Fruit fly (Drosophila melanogaster) whole organism, adult: Measurements from ENCODE around the gene firl.

ENCODE experiments used
- CG11617 ChIP-seq: fragments of 200-800 bp; sonication (Bioruptor generic); optimal IDR thresholded peaks from 2 replicates; lab custom pipeline; 2017; ENCODE audit warnings: mild to moderate bottlenecking, missing biosample characterization, missing genetic modification reagents, missing genetic modification characterization
- CG12768 ChIP-seq: fragments of 200-800 bp; sonication (Bioruptor generic); optimal IDR thresholded peaks from 2 replicates; lab custom pipeline; 2017; ENCODE audit warnings: missing biosample characterization, missing genetic modification characterization, mild to moderate bottlenecking, moderate library complexity, missing genetic modification reagents
- CG14711 ChIP-seq: fragments of 200-800 bp; sonication (Bioruptor generic); optimal IDR thresholded peaks from 2 replicates; lab custom pipeline; 2018; ENCODE audit warnings: missing biosample characterization, mild to moderate bottlenecking, missing genetic modification characterization, moderate library complexity
- CG1620 ChIP-seq: fragments of 200-800 bp; sonication (Bioruptor generic); optimal IDR thresholded peaks from 2 replicates; lab custom pipeline; 2016; ENCODE audit warnings: missing biosample characterization, missing genetic modification characterization
- CG33017 ChIP-seq: fragments of 200-800 bp; sonication (Bioruptor generic); optimal IDR thresholded peaks from 2 replicates; lab custom pipeline; 2018; ENCODE audit warnings: missing biosample characterization, mild to moderate bottlenecking, missing genetic modification characterization, moderate library complexity
- CG5204 ChIP-seq: fragments of 200-800 bp; sonication (Bioruptor generic); optimal IDR thresholded peaks from 2 replicates; lab custom pipeline; 2016; ENCODE audit warnings: missing biosample characterization, missing genetic modification characterization
- CG7045 ChIP-seq: fragments of 200-800 bp; sonication (Bioruptor generic); optimal IDR thresholded peaks from 2 replicates; lab custom pipeline; 2017; ENCODE audit warnings: missing biosample characterization, mild to moderate bottlenecking, missing genetic modification characterization
- CG7101 ChIP-seq: fragments of 200-800 bp; sonication (Bioruptor generic); optimal IDR thresholded peaks from 2 replicates; lab custom pipeline; 2018; ENCODE audit warnings: missing biosample characterization, mild to moderate bottlenecking, missing genetic modification characterization, moderate library complexity
- Clk ChIP-seq: fragments of 200-800 bp; sonication (Bioruptor generic); optimal IDR thresholded peaks from 2 replicates; lab custom pipeline; 2017; ENCODE audit warnings: missing biosample characterization, missing genetic modification characterization
- Crg-1 ChIP-seq: fragments of 200-800 bp; sonication (Bioruptor generic); optimal IDR thresholded peaks from 2 replicates; lab custom pipeline; 2016; ENCODE audit warnings: missing biosample characterization, missing genetic modification characterization
- Hr96 ChIP-seq: fragments of 200-800 bp; sonication (Bioruptor generic); optimal IDR thresholded peaks from 2 replicates; lab custom pipeline; 2016; ENCODE audit warnings: missing biosample characterization, missing genetic modification characterization
- Mnt ChIP-seq: fragments of 200-800 bp; sonication (Bioruptor generic); optimal IDR thresholded peaks from 2 replicates; lab custom pipeline; 2016; ENCODE audit warnings: missing biosample characterization, mild to moderate bottlenecking, missing genetic modification characterization
- bab1 ChIP-seq: fragments of 200-800 bp; sonication (Bioruptor generic); optimal IDR thresholded peaks from 3 replicates; lab custom pipeline; 2019; ENCODE audit warnings: missing biosample characterization, mild to moderate bottlenecking, missing genetic modification characterization, moderate library complexity
- cic ChIP-seq: fragments of 200-800 bp; sonication (Bioruptor generic); optimal IDR thresholded peaks from 2 replicates; lab custom pipeline; 2017; ENCODE audit warnings: missing biosample characterization, mild to moderate bottlenecking, missing genetic modification characterization, moderate library complexity
- cnc ChIP-seq, 2 experiments: fragments of >200 bp; optimal IDR thresholded peaks; 2 replicates each; lab custom pipeline; 2017
- kay ChIP-seq: fragments of 200-800 bp; sonication (Bioruptor generic); peaks from one replicate; lab custom pipeline; 2016; ENCODE audit warnings: missing biosample characterization, missing genetic modification characterization, borderline replicate concordance
- ovo ChIP-seq: fragments of 200-800 bp; sonication (Bioruptor generic); optimal IDR thresholded peaks from 2 replicates; lab custom pipeline; 2016; ENCODE audit warnings: missing biosample characterization, missing genetic modification characterization
- pad ChIP-seq: fragments of 200-800 bp; sonication (Bioruptor generic); optimal IDR thresholded peaks from 3 replicates; lab custom pipeline; 2017; ENCODE audit warnings: missing biosample characterization, missing genetic modification characterization, mild to moderate bottlenecking, moderate library complexity, missing genetic modification reagents
- tj ChIP-seq: fragments of 200-800 bp; sonication (Bioruptor generic); optimal IDR thresholded peaks from 3 replicates; lab custom pipeline; 2017; ENCODE audit warnings: missing biosample characterization, mild to moderate bottlenecking, missing genetic modification characterization, moderate library complexity
- toe ChIP-seq: fragments of 200-800 bp; sonication (Bioruptor generic); optimal IDR thresholded peaks from 2 replicates; lab custom pipeline; 2016; ENCODE audit warnings: missing biosample characterization, missing genetic modification characterization

The firl gene

DNA sequence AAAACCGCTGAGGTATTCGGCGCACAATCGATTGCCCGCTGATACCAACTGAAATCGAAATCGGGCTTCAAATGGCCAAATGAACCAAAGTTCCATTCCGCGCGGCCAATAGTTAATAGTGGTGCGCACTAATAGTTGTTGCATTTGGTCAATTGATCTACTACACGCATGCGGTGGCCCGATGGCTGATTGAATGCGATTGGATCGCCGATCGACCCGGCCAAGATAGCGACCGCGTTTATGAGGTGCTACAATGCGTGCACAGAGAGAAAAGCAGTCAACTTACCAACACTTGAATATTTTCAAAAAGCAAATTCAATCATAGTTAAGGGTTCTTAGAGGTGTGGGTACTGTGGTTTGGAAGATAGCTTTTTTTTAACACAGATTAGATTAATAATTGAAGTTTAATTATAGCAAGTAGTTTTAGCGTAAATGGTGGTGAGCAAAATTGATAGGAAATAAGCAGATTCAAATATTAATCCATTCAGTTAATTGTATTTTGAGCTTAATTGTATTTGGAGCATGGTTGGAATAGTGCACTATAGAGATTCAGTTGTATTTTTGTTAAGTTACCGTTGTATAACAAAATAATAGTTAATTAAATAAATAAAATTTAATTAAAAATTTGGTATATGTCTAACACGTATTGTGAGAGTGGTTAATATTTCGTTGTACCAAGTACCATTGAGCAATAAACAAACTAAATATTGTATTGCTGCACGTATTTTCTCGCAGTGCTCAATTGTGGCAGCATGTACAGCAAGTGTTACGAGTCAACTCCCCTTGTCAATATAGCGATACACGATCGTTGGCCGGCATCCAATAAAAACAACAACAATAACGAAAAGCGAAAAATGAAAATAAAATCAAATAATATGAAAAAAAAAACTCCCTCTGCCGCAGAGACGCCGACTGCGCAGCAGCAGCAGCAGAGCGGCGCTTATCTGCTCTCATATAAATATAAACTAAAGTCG is 39.8 kb downstream of the firl start:
- TF ChIP-seq toe (no peak), CG5204 (GFP tag; lab: Kevin White, UChicago) (peak; percentile 39), ovo (no peak), CG11617 (peak; percentile 46), CG7101 (no peak), CG1620 (GFP tag; lab: Kevin White, UChicago) (no peak), cic (peak; percentile 3), CG7045 (GFP tag; lab: Kevin White, UChicago) (no peak)

- TF ChIP-seq kay, result peak; percentile 49
- no peak for TF ChIP-seq CG11617
- peak; percentile 6 for TF ChIP-seq CG12768 (GFP tag; lab: Kevin White, UChicago)
- TF ChIP-seq ovo, result peak; percentile 12
Measured at dm6 chr2L:12025505-12025904, 41.1 kb downstream of the firl start.

- TF ChIP-seq cic (no peak), CG7045 (GFP tag; lab: Kevin White, UChicago) (no peak), kay (no peak)
Measured at dm6 chr2L:12024104-12024503, 42.5 kb downstream of the firl start.

dm6 chr2L:12021193-12021592 is 45.4 kb downstream of the firl start:
- peak; percentile 1 for TF ChIP-seq cic
- TF ChIP-seq ovo, result peak; percentile 66
- TF ChIP-seq CG7101, result peak; percentile 79
- TF ChIP-seq kay, result peak; percentile 63
- peak; percentile 77 for TF ChIP-seq Crg-1 (GFP tag; lab: Kevin White, UChicago)
- peak; percentile 8 for TF ChIP-seq CG33017 (tag; lab: Kevin White, UChicago)
- no peak for TF ChIP-seq CG14711 (tag; lab: Kevin White, UChicago)
- TF ChIP-seq CG12768 (GFP tag; lab: Kevin White, UChicago), result no peak
- no peak for TF ChIP-seq Hr96 (GFP tag; lab: Kevin White, UChicago)
- no peak for TF ChIP-seq Clk (GFP tag; lab: Kevin White, UChicago)
- peak; percentile 63 for TF ChIP-seq Mnt (GFP tag; lab: Kevin White, UChicago)
- peak; percentile 22 for TF ChIP-seq CG7045 (GFP tag; lab: Kevin White, UChicago)
- TF ChIP-seq pad, result no peak
- no peak for TF ChIP-seq bab1 (GFP tag; lab: Kevin White, UChicago)
- TF ChIP-seq toe, result no peak
- TF ChIP-seq tj, result no peak
- no peak for TF ChIP-seq CG5204 (GFP tag; lab: Kevin White, UChicago)
- TF ChIP-seq cnc (optimal IDR thresholded peaks at IDR 0.05; lab: Kevin White, UChicago), result no peak
- peak; percentile 58 for TF ChIP-seq CG11617
- peak; percentile 38 for TF ChIP-seq CG1620 (GFP tag; lab: Kevin White, UChicago)

DNA sequence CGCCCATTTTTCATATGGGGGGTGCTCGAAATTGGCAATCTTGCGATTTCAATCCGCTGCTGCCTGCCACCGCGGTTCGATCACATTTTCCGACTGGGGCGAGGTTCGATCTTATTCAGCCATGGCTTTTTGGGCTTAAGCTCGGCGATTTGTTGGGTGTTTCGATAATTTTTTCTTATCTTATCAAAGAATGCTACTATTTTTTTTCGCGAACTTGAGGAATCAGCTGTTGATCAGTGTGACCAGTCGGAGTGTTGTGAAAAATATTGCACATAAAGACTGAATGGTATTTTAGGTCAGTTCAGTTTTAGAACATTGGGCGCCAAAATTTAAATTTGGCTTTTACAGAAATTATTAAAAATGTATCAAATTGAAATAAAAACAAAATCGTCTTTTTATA is 45.8 kb downstream of the firl start, which contains the start of gene Wdr81:
Gene Wdr81, minus strand, starts transcription at position 226 of the 400 bp plus-strand sequence.
- TF ChIP-seq bab1 (GFP tag; lab: Kevin White, UChicago) (peak; percentile 56), CG1620 (GFP tag; lab: Kevin White, UChicago) (no peak), toe (no peak)

DNA sequence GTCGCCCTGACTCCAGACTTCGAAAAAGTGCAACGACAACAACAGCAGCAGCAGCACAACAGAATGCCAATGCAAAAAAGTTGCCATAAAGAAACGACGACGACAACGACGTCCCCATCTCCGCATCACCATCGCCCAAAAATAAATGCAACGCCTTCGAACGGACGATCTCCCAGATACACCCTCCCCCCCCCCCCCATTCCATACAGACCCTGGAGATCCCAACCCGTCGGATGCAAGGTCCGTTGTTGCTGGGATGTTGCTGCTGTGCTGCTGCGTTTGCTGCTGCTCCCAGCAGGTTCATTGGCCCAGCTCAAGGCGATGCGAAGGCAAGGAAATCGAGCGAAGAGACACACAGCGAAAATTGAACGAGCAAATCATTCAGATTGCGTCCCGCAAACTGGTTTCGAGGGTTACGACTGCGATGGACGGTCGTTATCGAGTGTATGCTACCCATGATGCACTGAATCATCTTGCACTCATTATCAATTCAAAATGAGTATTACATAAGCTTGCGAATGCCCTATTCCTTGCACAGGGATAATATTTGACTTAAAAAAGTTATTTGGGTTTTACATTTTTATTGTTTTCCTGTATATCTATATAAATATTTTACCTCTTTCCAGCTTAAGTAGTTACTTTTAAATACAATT is 52.7 kb downstream of the firl start:
- no peak for TF ChIP-seq CG1620 (GFP tag; lab: Kevin White, UChicago)
- TF ChIP-seq Mnt (GFP tag; lab: Kevin White, UChicago), result no peak
- no peak for TF ChIP-seq cic
